Worm (Caenorhabditis elegans) whole organism, young adult: Measurements from ENCODE around the gene msp-33.

Source experiments
- B0336.3 ChIP-seq: fragments of 200-800 bp; sonication (Bioruptor generic); IDR thresholded peaks from 2 replicates; pipeline ENCODE4 v1.3.6; 2022; ENCODE audit warnings: missing genetic modification characterization, missing compliant biosample characterization
- F22D6.2 ChIP-seq: sonication (generic microtip); optimal IDR thresholded peaks from 2 replicates; lab custom pipeline; 2016; ENCODE audit warnings: mild to moderate bottlenecking, missing genetic modification characterization, missing compliant biosample characterization
- F55B11.4 ChIP-seq: sonication (generic microtip); optimal IDR thresholded peaks from 2 replicates; lab custom pipeline; 2016; ENCODE audit warnings: missing compliant biosample characterization, missing genetic modification characterization, borderline replicate concordance; ENCODE audit not compliant: insufficient read depth
- F57A8.1 ChIP-seq: fragments of 200-800 bp; sonication (Bioruptor generic); optimal IDR thresholded peaks from 2 replicates; lab custom pipeline; 2018; ENCODE audit warnings: mild to moderate bottlenecking, missing genetic modification characterization, moderate library complexity, missing compliant biosample characterization
- Y53F4B.3 ChIP-seq: fragments of 200-800 bp; sonication (Bioruptor generic); IDR thresholded peaks from 2 replicates; pipeline ENCODE4 v1.3.6; 2022; ENCODE audit warnings: missing genetic modification reagents, missing genetic modification characterization, missing compliant biosample characterization
- Y56A3A.18 ChIP-seq: fragments of 200-800 bp; sonication (Bioruptor generic); IDR thresholded peaks from 2 replicates; pipeline ENCODE4 v1.3.6; 2022; ENCODE audit warnings: missing genetic modification reagents, missing genetic modification characterization, missing compliant biosample characterization
- dpl-1 ChIP-seq: fragments of 150-350 bp; optimal IDR thresholded peaks from 2 replicates; lab custom pipeline; 2014; ENCODE audit warnings: missing biosample characterization, missing genetic modification reagents, missing genetic modification characterization
- him-1 ChIP-seq: sonication (generic microtip); optimal IDR thresholded peaks from 2 replicates; lab custom pipeline; 2016; ENCODE audit warnings: missing genotype, missing genetic modification reagents, missing genetic modification characterization, missing compliant biosample characterization
- mel-28 ChIP-seq: sonication (generic microtip); optimal IDR thresholded peaks from 2 replicates; lab custom pipeline; 2016; ENCODE audit warnings: borderline replicate concordance, mild to moderate bottlenecking, missing genetic modification characterization, missing compliant biosample characterization
- nhr-179 ChIP-seq: sonication (generic microtip); optimal IDR thresholded peaks from 2 replicates; lab custom pipeline; 2016; ENCODE audit warnings: mild to moderate bottlenecking, missing genetic modification characterization, missing compliant biosample characterization
- nhr-90 ChIP-seq: sonication (generic microtip); optimal IDR thresholded peaks from 2 replicates; lab custom pipeline; 2016; ENCODE audit warnings: missing genotype, mild to moderate bottlenecking, missing genetic modification characterization, missing compliant biosample characterization
- pha-4 ChIP-seq: fragments of 150-350 bp; sonication (generic microtip); optimal IDR thresholded peaks from 2 replicates; lab custom pipeline; 2014; ENCODE audit warnings: missing biosample characterization, missing genetic modification reagents, missing genetic modification characterization
- unc-130 ChIP-seq: sonication (generic microtip); optimal IDR thresholded peaks from 2 replicates; lab custom pipeline; 2016; ENCODE audit warnings: missing genetic modification reagents, missing genetic modification characterization, missing compliant biosample characterization
- unc-62 ChIP-seq: fragments of 150-350 bp; optimal IDR thresholded peaks from 2 replicates; lab custom pipeline; 2014; ENCODE audit warnings: missing biosample characterization, missing genetic modification reagents, missing genetic modification characterization

- TF ChIP-seq pha-4 (tag; lab: Kevin White, UChicago) = no peak
- no peak for TF ChIP-seq F22D6.2 (tag; lab: Kevin White, UChicago)
- no peak for TF ChIP-seq nhr-179 (tag; lab: Kevin White, UChicago)
- no peak for TF ChIP-seq nhr-90 (tag; lab: Kevin White, UChicago)
- TF ChIP-seq unc-130 (GFP tag; lab: Kevin White, UChicago) = no peak
- no peak for TF ChIP-seq F55B11.4 (tag; lab: Kevin White, UChicago)
- TF ChIP-seq dpl-1 (GFP tag; lab: Kevin White, UChicago) = no peak
- no peak for TF ChIP-seq him-1 (tag; lab: Kevin White, UChicago)
- no peak for TF ChIP-seq Y56A3A.18 (GFP tag; lab: Robert Waterston, UW)
- TF ChIP-seq mel-28 (tag; lab: Kevin White, UChicago) = no peak
- no peak for TF ChIP-seq B0336.3 (GFP tag; lab: Robert Waterston, UW)
- TF ChIP-seq unc-62 (GFP tag; lab: Kevin White, UChicago) = no peak
- TF ChIP-seq F57A8.1 (GFP tag; lab: Kevin White, UChicago) = no peak
- TF ChIP-seq Y53F4B.3 (GFP tag; lab: Robert Waterston, UW) = no peak
These were observed 26.1 kb upstream of the msp-33 start for ce11 chrII:4918501-4919021.
